Fruit fly (Drosophila melanogaster) whole organism, prepupa: Measurements from ENCODE around the gene CG14089.

Experiments
- Blimp-1 ChIP-seq: fragments of 200-800 bp; sonication (Bioruptor generic); optimal IDR thresholded peaks from 3 replicates; lab custom pipeline; 2017; ENCODE audit warnings: missing biosample characterization, missing genetic modification characterization, mild to moderate bottlenecking, moderate library complexity, missing genetic modification reagents
- CG10631 ChIP-seq: fragments of 200-800 bp; sonication (Bioruptor generic); optimal IDR thresholded peaks from 2 replicates; lab custom pipeline; 2016; ENCODE audit warnings: missing biosample characterization, missing genetic modification characterization
- CG10669 ChIP-seq: fragments of 200-800 bp; sonication (Bioruptor generic); optimal IDR thresholded peaks from 3 replicates; lab custom pipeline; 2018; ENCODE audit warnings: missing biosample characterization, mild to moderate bottlenecking, missing genetic modification characterization, moderate library complexity
- CG11762 ChIP-seq: fragments of 200-800 bp; sonication (Bioruptor generic); optimal IDR thresholded peaks from 3 replicates; lab custom pipeline; 2016; ENCODE audit warnings: missing biosample characterization, missing genetic modification characterization; ENCODE audit not compliant: insufficient read depth
- CG15336 ChIP-seq: fragments of 200-800 bp; sonication (Bioruptor generic); IDR thresholded peaks from 2 replicates; pipeline ENCODE4 v1.3.6; 2022; ENCODE audit warnings: missing biosample characterization, missing genetic modification characterization
- CG1621 ChIP-seq: fragments of 200-800 bp; sonication (Bioruptor generic); optimal IDR thresholded peaks from 3 replicates; lab custom pipeline; 2018; ENCODE audit warnings: missing biosample characterization, mild to moderate bottlenecking, missing genetic modification characterization
- CG32006 ChIP-seq: fragments of 200-800 bp; sonication (Bioruptor generic); optimal IDR thresholded peaks from 3 replicates; lab custom pipeline; 2017; ENCODE audit warnings: missing biosample characterization, mild to moderate bottlenecking, missing genetic modification characterization
- CG34406 ChIP-seq: fragments of 200-800 bp; sonication (Bioruptor generic); optimal IDR thresholded peaks from 3 replicates; lab custom pipeline; 2016; ENCODE audit warnings: missing biosample characterization, missing genetic modification characterization
- CG3919 ChIP-seq: fragments of 200-800 bp; sonication (Bioruptor generic); optimal IDR thresholded peaks from 3 replicates; lab custom pipeline; 2016; ENCODE audit warnings: missing biosample characterization, missing genetic modification characterization
- CG6276 ChIP-seq: fragments of 200-800 bp; sonication (Bioruptor generic); optimal IDR thresholded peaks from 2 replicates; lab custom pipeline; 2017; ENCODE audit warnings: missing biosample characterization, mild to moderate bottlenecking, missing genetic modification characterization
- CG6792 ChIP-seq: fragments of 200-800 bp; sonication (Bioruptor generic); optimal IDR thresholded peaks from 3 replicates; lab custom pipeline; 2016; ENCODE audit warnings: missing biosample characterization, missing genetic modification characterization
- CG6808 ChIP-seq: fragments of 200-800 bp; sonication (Bioruptor generic); optimal IDR thresholded peaks from 3 replicates; lab custom pipeline; 2017; ENCODE audit warnings: missing biosample characterization, missing genetic modification characterization, mild to moderate bottlenecking, moderate library complexity, missing genetic modification reagents
- CG6854 ChIP-seq: fragments of 200-800 bp; sonication (Bioruptor generic); optimal IDR thresholded peaks from 2 replicates; lab custom pipeline; 2017; ENCODE audit warnings: missing biosample characterization, mild to moderate bottlenecking, missing genetic modification characterization
- CG7368 ChIP-seq: fragments of 200-800 bp; sonication (Bioruptor generic); optimal IDR thresholded peaks from 3 replicates; lab custom pipeline; 2016; ENCODE audit warnings: missing biosample characterization, missing genetic modification characterization
- CG8319 ChIP-seq: fragments of 200-800 bp; sonication (Bioruptor generic); optimal IDR thresholded peaks from 3 replicates; lab custom pipeline; 2016; ENCODE audit warnings: missing biosample characterization, missing genetic modification characterization
- CG8632 ChIP-seq: fragments of 200-800 bp; sonication (Bioruptor generic); optimal IDR thresholded peaks from 3 replicates; lab custom pipeline; 2016; ENCODE audit warnings: missing biosample characterization, missing genetic modification characterization
- CG9139 ChIP-seq: fragments of 200-800 bp; sonication (Bioruptor generic); optimal IDR thresholded peaks from 3 replicates; lab custom pipeline; 2017; ENCODE audit warnings: missing biosample characterization, mild to moderate bottlenecking, missing genetic modification characterization
- Eip75B ChIP-seq: fragments of 200-800 bp; sonication (Bioruptor generic); optimal IDR thresholded peaks from 3 replicates; lab custom pipeline; 2016; ENCODE audit warnings: missing biosample characterization, missing genetic modification characterization
- Eip78C ChIP-seq: fragments of 200-800 bp; sonication (Bioruptor generic); peaks from one replicate; lab custom pipeline; 2016; ENCODE audit warnings: missing biosample characterization, missing genetic modification characterization
- Eip93F ChIP-seq: fragments of 200-800 bp; sonication (Bioruptor generic); optimal IDR thresholded peaks from 2 replicates; lab custom pipeline; 2016; ENCODE audit warnings: missing biosample characterization, mild to moderate bottlenecking, missing genetic modification characterization
- Ets96B ChIP-seq: fragments of 200-800 bp; optimal IDR thresholded peaks from 2 replicates; lab custom pipeline; 2019; ENCODE audit warnings: missing biosample characterization, mild to moderate bottlenecking, missing genetic modification characterization, moderate library complexity
- Gug ChIP-seq: fragments of 200-800 bp; sonication (Bioruptor generic); IDR thresholded peaks from 2 replicates; pipeline ENCODE4 v1.3.6; 2022; ENCODE audit warnings: missing biosample characterization, missing genetic modification characterization
- Hr38 ChIP-seq: sonication (Bioruptor generic); optimal IDR thresholded peaks from 2 replicates; lab custom pipeline; 2016; ENCODE audit warnings: missing biosample characterization, missing genetic modification characterization
- Hr39 ChIP-seq: fragments of 200-800 bp; sonication (Bioruptor generic); optimal IDR thresholded peaks from 2 replicates; lab custom pipeline; 2016; ENCODE audit warnings: missing biosample characterization, missing genetic modification characterization
- Hr4 ChIP-seq: fragments of 200-800 bp; sonication (Bioruptor generic); optimal IDR thresholded peaks from 3 replicates; lab custom pipeline; 2016; ENCODE audit warnings: missing biosample characterization, missing genetic modification characterization
- Lpt ChIP-seq: fragments of 200-800 bp; sonication (Bioruptor generic); optimal IDR thresholded peaks from 3 replicates; lab custom pipeline; 2016; ENCODE audit warnings: missing biosample characterization, missing genetic modification characterization
- OdsH ChIP-seq: fragments of 200-800 bp; sonication (Bioruptor generic); optimal IDR thresholded peaks from 3 replicates; lab custom pipeline; 2016; ENCODE audit warnings: missing biosample characterization, missing genetic modification characterization
- Smox ChIP-seq: fragments of 200-800 bp; sonication (Bioruptor generic); optimal IDR thresholded peaks from 3 replicates; lab custom pipeline; 2016; ENCODE audit warnings: missing biosample characterization, missing genetic modification characterization
- Sox102F ChIP-seq: fragments of 200-800 bp; sonication (Bioruptor generic); optimal IDR thresholded peaks from 2 replicates; lab custom pipeline; 2016; ENCODE audit warnings: missing biosample characterization, mild to moderate bottlenecking, missing genetic modification characterization
- Sox14 ChIP-seq: fragments of 200-800 bp; sonication (Bioruptor generic); optimal IDR thresholded peaks from 3 replicates; lab custom pipeline; 2016; ENCODE audit warnings: missing biosample characterization, missing genetic modification characterization
- Sox15 ChIP-seq: fragments of 200-800 bp; sonication (Bioruptor generic); optimal IDR thresholded peaks from 3 replicates; lab custom pipeline; 2016; ENCODE audit warnings: missing biosample characterization, missing genetic modification characterization
- achi ChIP-seq: fragments of 200-800 bp; sonication (Bioruptor generic); optimal IDR thresholded peaks from 3 replicates; lab custom pipeline; 2016; ENCODE audit warnings: missing biosample characterization, missing genetic modification characterization
- cyc ChIP-seq: fragments of 200-800 bp; sonication (Bioruptor generic); optimal IDR thresholded peaks from 3 replicates; lab custom pipeline; 2016; ENCODE audit warnings: missing biosample characterization, missing genetic modification characterization
- dac ChIP-seq: fragments of 200-800 bp; sonication (Bioruptor generic); optimal IDR thresholded peaks from 2 replicates; lab custom pipeline; 2017; ENCODE audit warnings: missing biosample characterization, mild to moderate bottlenecking, missing genetic modification characterization
- dsx ChIP-seq: fragments of 200-800 bp; optimal IDR thresholded peaks from 3 replicates; lab custom pipeline; 2019; ENCODE audit warnings: missing biosample characterization, mild to moderate bottlenecking, missing genetic modification characterization, moderate library complexity; ENCODE audit not compliant: poor library complexity, severe bottlenecking
- eg ChIP-seq: fragments of 200-800 bp; sonication (Bioruptor generic); IDR thresholded peaks from 3 replicates; pipeline ENCODE4 v1.3.6; 2022; ENCODE audit warnings: missing biosample characterization, missing genetic modification characterization
- esn ChIP-seq: fragments of 200-800 bp; sonication (Bioruptor generic); optimal IDR thresholded peaks from 2 replicates; lab custom pipeline; 2016; ENCODE audit warnings: missing biosample characterization, mild to moderate bottlenecking, missing genetic modification characterization, moderate library complexity
- fd85E ChIP-seq: fragments of 200-800 bp; sonication (Bioruptor generic); optimal IDR thresholded peaks from 3 replicates; lab custom pipeline; 2016; ENCODE audit warnings: missing biosample characterization, missing genetic modification characterization
- fkh ChIP-seq: fragments of 200-800 bp; sonication (Bioruptor generic); optimal IDR thresholded peaks from 3 replicates; lab custom pipeline; 2017; ENCODE audit warnings: missing biosample characterization, mild to moderate bottlenecking, missing genetic modification characterization, moderate library complexity
- lz ChIP-seq: fragments of 200-800 bp; sonication (Bioruptor generic); optimal IDR thresholded peaks from 3 replicates; lab custom pipeline; 2016; ENCODE audit warnings: missing biosample characterization, missing genetic modification characterization
- net ChIP-seq: fragments of 200-800 bp; sonication (Bioruptor generic); optimal IDR thresholded peaks from 3 replicates; lab custom pipeline; 2016; ENCODE audit warnings: missing biosample characterization, missing genetic modification characterization
- pdm3 ChIP-seq: fragments of 200-800 bp; sonication (Bioruptor generic); optimal IDR thresholded peaks from 3 replicates; lab custom pipeline; 2016; ENCODE audit warnings: missing biosample characterization, missing genetic modification characterization
- salr ChIP-seq, 2 experiments: fragments of 200-800 bp; sonication (Bioruptor generic); optimal IDR thresholded peaks; 3 replicates each; lab custom pipeline; 2016 to 2018; ENCODE audit warnings: missing biosample characterization in 2 of 2, missing genetic modification characterization in 2 of 2, mild to moderate bottlenecking in 1 of 2
- spab ChIP-seq: fragments of 200-800 bp; sonication (Bioruptor generic); optimal IDR thresholded peaks from 2 replicates; lab custom pipeline; 2017; ENCODE audit warnings: missing biosample characterization, mild to moderate bottlenecking, missing genetic modification characterization, missing genetic modification reagents
- ss ChIP-seq, 2 experiments: fragments of 200-800 bp; sonication (Bioruptor generic); optimal IDR thresholded peaks; 2 replicates in 1 of 2; 3 replicates in 1 of 2; lab custom pipeline; 2017 to 2018; ENCODE audit warnings: mild to moderate bottlenecking in 2 of 2, missing biosample characterization in 2 of 2, missing genetic modification characterization in 2 of 2, moderate library complexity in 1 of 2
- svp ChIP-seq: fragments of 200-800 bp; sonication (Bioruptor generic); peaks from one replicate; lab custom pipeline; 2016; ENCODE audit warnings: missing biosample characterization, missing genetic modification characterization
- vri ChIP-seq: fragments of 200-800 bp; sonication (Bioruptor generic); optimal IDR thresholded peaks from 3 replicates; lab custom pipeline; 2016; ENCODE audit warnings: missing biosample characterization, mild to moderate bottlenecking, missing genetic modification characterization

The CG14089 gene

DNA sequence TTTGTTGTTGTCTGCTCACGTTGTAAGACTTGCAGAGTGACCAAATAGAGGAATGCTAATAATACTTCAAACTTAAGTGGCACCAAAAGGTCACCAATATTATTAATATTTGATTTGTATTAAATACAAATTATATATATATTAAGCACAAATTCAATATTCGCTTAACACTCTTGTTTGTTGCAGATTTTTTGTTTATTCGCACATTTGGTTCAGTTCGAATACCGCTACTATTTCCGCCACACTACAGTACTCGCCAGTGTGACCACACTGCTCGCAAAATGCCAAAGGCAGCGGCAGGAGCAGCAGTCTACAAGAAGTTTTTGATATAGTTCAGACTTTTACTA is 16.5 kb downstream of the CG14089 start, which contains the start of gene Max (continued):
- TF ChIP-seq Smox (GFP tag; lab: Kevin White, UChicago): peak; percentile 41
- TF ChIP-seq Sox15 (GFP tag; lab: Kevin White, UChicago): peak; percentile 32
- TF ChIP-seq fkh (GFP tag; lab: Kevin White, UChicago): peak; percentile 32
- peak; percentile 68 for TF ChIP-seq OdsH (GFP tag; lab: Kevin White, UChicago)
- TF ChIP-seq Hr38: no peak
- no peak for TF ChIP-seq Gug (GFP tag; lab: Robert Waterston, UW)
- TF ChIP-seq CG8632: peak; percentile 37
- TF ChIP-seq lz (GFP tag; lab: Kevin White, UChicago): peak; percentile 42
- peak; percentile 95 for TF ChIP-seq svp (GFP tag; lab: Kevin White, UChicago)
- TF ChIP-seq Eip93F (GFP tag; lab: Kevin White, UChicago): peak; percentile 66
- TF ChIP-seq cyc (GFP tag; lab: Kevin White, UChicago): peak; percentile 23
- TF ChIP-seq Hr39 (GFP tag; lab: Kevin White, UChicago): peak; percentile 36
- peak in 1 of 2 experiments; percentile 32 for TF ChIP-seq salr (GFP tag; optimal IDR thresholded peaks at IDR 0.05; lab: Kevin White, UChicago)
- TF ChIP-seq pdm3 (GFP tag; lab: Kevin White, UChicago): peak; percentile 41
- TF ChIP-seq Eip75B (GFP tag; lab: Kevin White, UChicago): peak; percentile 26
- TF ChIP-seq CG6792: peak; percentile 46

DNA sequence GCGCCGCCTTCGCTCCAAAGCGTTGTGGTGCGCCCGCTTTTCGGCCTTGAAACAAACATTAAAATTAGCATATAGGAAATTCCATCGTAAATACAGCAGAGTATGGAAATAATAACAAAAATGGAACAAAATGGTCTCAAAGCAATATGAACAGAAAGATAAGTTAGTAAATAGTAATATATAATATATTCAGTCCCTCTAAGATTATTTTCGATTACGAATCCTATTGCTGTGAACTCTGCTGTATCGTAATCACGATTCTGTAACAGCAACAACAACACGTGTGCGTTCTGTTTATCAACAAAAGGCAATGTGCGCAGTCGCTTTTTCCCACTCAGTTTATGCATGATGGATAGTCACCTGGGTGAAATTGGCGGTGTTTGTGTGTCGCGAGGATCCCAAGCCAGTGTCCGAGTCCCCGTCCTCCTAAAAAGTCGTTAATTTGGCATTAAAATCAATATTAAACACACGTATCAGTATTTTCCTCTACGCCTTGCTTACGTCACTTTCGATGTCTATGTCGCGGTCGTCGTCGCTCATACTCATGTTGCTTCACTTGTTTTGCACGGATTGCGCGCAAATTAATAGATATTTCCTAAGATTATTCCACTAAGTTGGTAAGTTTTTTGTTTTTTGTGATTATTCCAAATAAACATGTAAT is 17.0 kb downstream of the CG14089 start, which contains the start of the genes CG42374 and Mettl5:
CG42374 (plus strand) TSS at position 287 of the 661 bp plus-strand sequence.
Mettl5 (plus strand) TSS at position 287 of the 661 bp plus-strand sequence.
- no peak for TF ChIP-seq spab
- TF ChIP-seq Ets96B (tag; lab: Kevin White, UChicago): peak; percentile 26
- peak; percentile 27 for TF ChIP-seq CG6276 (GFP tag; lab: Kevin White, UChicago)
- no peak for TF ChIP-seq Sox14 (GFP tag; lab: Kevin White, UChicago)
- peak; percentile 23 for TF ChIP-seq Sox102F (GFP tag; lab: Kevin White, UChicago)
- peak; percentile 33 for TF ChIP-seq CG1621 (tag; lab: Kevin White, UChicago)
- peak; percentile 39 for TF ChIP-seq CG34406 (GFP tag; lab: Kevin White, UChicago)
- TF ChIP-seq lz (GFP tag; lab: Kevin White, UChicago): peak; percentile 5
- peak; percentile 28 for TF ChIP-seq Smox (GFP tag; lab: Kevin White, UChicago)
- peak; percentile 49 for TF ChIP-seq CG32006 (GFP tag; lab: Kevin White, UChicago)
- peak; percentile 66 for TF ChIP-seq vri (GFP tag; lab: Kevin White, UChicago)
- TF ChIP-seq CG6808 (GFP tag; lab: Kevin White, UChicago): no peak
- TF ChIP-seq achi: peak; percentile 42
- no peak for TF ChIP-seq fd85E (GFP tag; lab: Kevin White, UChicago)
- TF ChIP-seq Lpt (GFP tag; lab: Kevin White, UChicago): no peak
- TF ChIP-seq dsx (GFP tag; lab: Kevin White, UChicago): no peak
- no peak for TF ChIP-seq cyc (GFP tag; lab: Kevin White, UChicago)
- peak; percentile 18 for TF ChIP-seq CG3919 (GFP tag; lab: Kevin White, UChicago)
- no peak for TF ChIP-seq svp (GFP tag; lab: Kevin White, UChicago)
- TF ChIP-seq salr (GFP tag; optimal IDR thresholded peaks at IDR 0.05; lab: Kevin White, UChicago): no peak
- peak; percentile 50 for TF ChIP-seq CG10669 (GFP tag; lab: Kevin White, UChicago)
- no peak for TF ChIP-seq Eip93F (GFP tag; lab: Kevin White, UChicago)
- TF ChIP-seq CG6854 (GFP tag; lab: Kevin White, UChicago): no peak
- peak; percentile 10 for TF ChIP-seq OdsH (GFP tag; lab: Kevin White, UChicago)
- TF ChIP-seq fkh (GFP tag; lab: Kevin White, UChicago): peak; percentile 44
- peak; percentile 81 for TF ChIP-seq eg (GFP tag; lab: Robert Waterston, UW)
- TF ChIP-seq CG11762 (GFP tag; lab: Kevin White, UChicago): no peak
- no peak for TF ChIP-seq ss (GFP tag; optimal IDR thresholded peaks at IDR 0.05; lab: Kevin White, UChicago)
- no peak for TF ChIP-seq CG7368
- peak; percentile 19 for TF ChIP-seq pdm3 (GFP tag; lab: Kevin White, UChicago)
- TF ChIP-seq dac: no peak
- peak; percentile 47 for TF ChIP-seq net (GFP tag; lab: Kevin White, UChicago)
- TF ChIP-seq Eip78C (GFP tag; lab: Kevin White, UChicago): peak; percentile 88
- peak; percentile 12 for TF ChIP-seq CG10631 (GFP tag; lab: Kevin White, UChicago)
- TF ChIP-seq CG8319 (GFP tag; lab: Kevin White, UChicago): no peak
- no peak for TF ChIP-seq CG9139 (GFP tag; lab: Kevin White, UChicago)
- TF ChIP-seq Blimp-1 (GFP tag; lab: Kevin White, UChicago): no peak
- peak; percentile 24 for TF ChIP-seq esn
- TF ChIP-seq Sox15 (GFP tag; lab: Kevin White, UChicago): peak; percentile 2
- TF ChIP-seq Hr4: no peak
- peak; percentile 69 for TF ChIP-seq CG15336 (GFP tag; lab: Robert Waterston, UW)
